Worm (Caenorhabditis elegans): Measurements from ENCODE around the gene clec-168.

Gene clec-168

DNA sequence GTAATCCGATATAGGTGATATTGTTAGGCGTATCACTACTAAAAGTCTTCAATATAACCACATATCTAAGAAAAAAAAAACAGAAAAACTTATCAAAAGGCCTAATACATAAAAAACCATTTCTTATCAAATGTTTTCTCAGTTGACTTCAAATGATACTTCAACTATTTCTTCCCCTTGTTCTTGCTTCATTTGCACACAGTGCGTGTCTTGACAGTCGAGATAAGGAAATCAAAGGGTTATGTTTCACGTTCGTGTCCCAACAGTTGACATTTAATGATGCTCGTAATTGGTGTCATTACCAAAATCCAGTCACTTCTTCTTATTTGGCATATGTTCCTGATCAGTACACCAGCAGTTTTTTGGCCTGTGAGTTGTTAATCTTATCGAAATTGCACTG, 10.0 kb downstream of the clec-168 start, which contains the start of gene clec-170:
Gene clec-170 (plus strand): TSS at position 143 of the 400 bp plus-strand sequence.
- TF ChIP-seq nhr-76 (tag; optimal IDR thresholded peaks at IDR 0.05): no peak
- TF ChIP-seq mls-2 (tag; optimal IDR thresholded peaks at IDR 0.05): no peak
- TF ChIP-seq tbx-8 (GFP tag; optimal IDR thresholded peaks at IDR 0.05): no peak
- no peak for TF ChIP-seq lsy-2 (tag; optimal IDR thresholded peaks at IDR 0.05)
- TF ChIP-seq ceh-83 (GFP tag; optimal IDR thresholded peaks at IDR 0.05): no peak
- no peak for TF ChIP-seq nhr-12 (tag; optimal IDR thresholded peaks at IDR 0.05)
- no peak for TF ChIP-seq lin-13 (tag; optimal IDR thresholded peaks at IDR 0.05)
- TF ChIP-seq pha-4 (tag; optimal IDR thresholded peaks at IDR 0.05): no peak
- TF ChIP-seq sptf-1 (tag; optimal IDR thresholded peaks at IDR 0.05): no peak
- no peak for TF ChIP-seq ham-2 (GFP tag; optimal IDR thresholded peaks at IDR 0.05)
- no peak for TF ChIP-seq drap-1 (GFP tag; optimal IDR thresholded peaks at IDR 0.05)

DNA sequence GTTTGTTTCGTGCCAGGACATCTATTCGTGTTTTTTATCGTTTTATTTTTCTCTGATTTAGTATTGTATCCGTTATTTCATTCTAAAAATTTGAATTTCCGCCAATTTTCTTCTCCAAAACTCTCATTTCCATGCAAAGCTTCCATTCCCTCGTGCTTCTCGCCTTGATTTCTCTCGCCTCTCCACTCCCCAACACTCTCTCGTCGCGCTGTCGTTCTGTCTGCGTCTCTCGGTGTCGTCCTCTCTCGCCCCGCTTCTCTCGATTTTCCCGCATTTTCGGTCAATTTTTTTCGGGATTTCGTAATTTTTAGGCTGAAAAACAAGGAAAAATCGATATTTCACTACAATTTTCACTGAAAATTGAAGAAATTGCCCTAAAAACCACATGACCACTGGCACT, 17.8 kb downstream of the clec-168 start, which contains the start of gene C09E9.1:
Gene C09E9.1 (plus strand): TSS at position 286 of the 400 bp plus-strand sequence.
- TF ChIP-seq sem-2 (GFP tag; optimal IDR thresholded peaks at IDR 0.05): no peak
- no peak for TF ChIP-seq sptf-1 (tag; optimal IDR thresholded peaks at IDR 0.05)
- no peak for TF ChIP-seq elt-3 (tag; optimal IDR thresholded peaks at IDR 0.05)
- TF ChIP-seq bed-3 (GFP tag; optimal IDR thresholded peaks at IDR 0.05): no peak
- TF ChIP-seq ham-2 (GFP tag; optimal IDR thresholded peaks at IDR 0.05): peak; percentile 0
- peak; percentile 26 for TF ChIP-seq lin-13 (tag; optimal IDR thresholded peaks at IDR 0.05)
- no peak for TF ChIP-seq ceh-43 (GFP tag; optimal IDR thresholded peaks at IDR 0.05)
- TF ChIP-seq nhr-237 (tag; optimal IDR thresholded peaks at IDR 0.05): no peak
- no peak for TF ChIP-seq mep-1 (tag; optimal IDR thresholded peaks at IDR 0.05)
- TF ChIP-seq lin-32 (GFP tag; optimal IDR thresholded peaks at IDR 0.05): no peak
- TF ChIP-seq ztf-11 (tag; optimal IDR thresholded peaks at IDR 0.05): no peak
- peak; percentile 51 for TF ChIP-seq unc-120 (tag; optimal IDR thresholded peaks at IDR 0.05; ENCODE audit: poor library complexity, severe bottlenecking)
- no peak for TF ChIP-seq blmp-1 (tag; optimal IDR thresholded peaks at IDR 0.05)
- TF ChIP-seq elt-1 (tag; optimal IDR thresholded peaks at IDR 0.05; ENCODE audit: borderline replicate concordance, insufficient read depth): no peak
- no peak for TF ChIP-seq drap-1 (GFP tag; optimal IDR thresholded peaks at IDR 0.05)
- TF ChIP-seq ces-1 (GFP tag; optimal IDR thresholded peaks at IDR 0.05): peak; percentile 29

- no peak for TF ChIP-seq M03D4.4 (tag; optimal IDR thresholded peaks at IDR 0.05)
- TF ChIP-seq drap-1 (GFP tag; optimal IDR thresholded peaks at IDR 0.05): no peak
These were observed 19.1 kb downstream of the clec-168 start for ce11 chrIV:1275910-1276309.

ce11 chrIV:1277067-1277466, 20.3 kb downstream of the clec-168 start:
- no peak for TF ChIP-seq lin-32 (GFP tag; optimal IDR thresholded peaks at IDR 0.05)
- TF ChIP-seq lsy-2 (tag; optimal IDR thresholded peaks at IDR 0.05): peak; percentile 43

DNA sequence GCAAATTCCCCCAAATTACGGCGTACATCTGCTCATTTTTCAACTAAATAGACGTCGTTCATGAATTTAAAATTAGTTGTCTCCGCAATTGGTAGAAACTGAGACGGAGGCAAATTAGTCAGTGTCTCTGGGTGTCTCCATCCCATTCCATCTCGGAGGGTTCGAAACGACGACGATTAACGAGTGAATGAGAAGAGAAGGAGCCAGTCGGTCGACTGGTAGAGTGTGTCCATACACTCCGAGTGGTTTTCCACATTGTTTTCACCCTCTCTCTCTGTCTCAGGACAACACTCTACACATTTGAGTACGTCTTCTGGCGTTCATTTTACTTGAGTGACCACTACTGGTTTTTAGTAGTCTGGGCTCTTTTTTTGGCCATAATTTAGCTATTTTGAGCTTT, 22.2 kb downstream of the clec-168 start:
- TF ChIP-seq ces-1 (GFP tag; optimal IDR thresholded peaks at IDR 0.05): peak; percentile 45
- no peak for TF ChIP-seq mls-2 (tag; optimal IDR thresholded peaks at IDR 0.05)
- TF ChIP-seq nhr-2 (tag; optimal IDR thresholded peaks at IDR 0.05): no peak
- no peak for TF ChIP-seq ceh-43 (GFP tag; optimal IDR thresholded peaks at IDR 0.05)
- TF ChIP-seq nhr-12 (tag; optimal IDR thresholded peaks at IDR 0.05): no peak
- TF ChIP-seq ceh-83 (GFP tag; optimal IDR thresholded peaks at IDR 0.05): no peak
- TF ChIP-seq sptf-1 (tag; optimal IDR thresholded peaks at IDR 0.05): no peak
- TF ChIP-seq ceh-39 (tag; optimal IDR thresholded peaks at IDR 0.05): no peak
- TF ChIP-seq unc-39 (tag; optimal IDR thresholded peaks at IDR 0.05): no peak
- TF ChIP-seq ztf-11 (tag; optimal IDR thresholded peaks at IDR 0.05): no peak
- TF ChIP-seq cnd-1 (tag; optimal IDR thresholded peaks at IDR 0.05): peak; percentile 21
- TF ChIP-seq zip-8 (tag; optimal IDR thresholded peaks at IDR 0.05): no peak
- TF ChIP-seq pha-4 (tag; optimal IDR thresholded peaks at IDR 0.05): no peak

- TF ChIP-seq mab-5 (tag; optimal IDR thresholded peaks at IDR 0.05) (no peak), sptf-1 (tag; optimal IDR thresholded peaks at IDR 0.05) (no peak), zip-8 (tag; optimal IDR thresholded peaks at IDR 0.05) (no peak), ceh-83 (GFP tag; optimal IDR thresholded peaks at IDR 0.05) (no peak), drap-1 (GFP tag; optimal IDR thresholded peaks at IDR 0.05) (no peak), snpc-4 (tag; optimal IDR thresholded peaks at IDR 0.05) (no peak), unc-62 (GFP tag; optimal IDR thresholded peaks at IDR 0.05) (no peak), ham-2 (GFP tag; optimal IDR thresholded peaks at IDR 0.05) (no peak)
These were observed 28.1 kb downstream of the clec-168 start for ce11 chrIV:1284877-1285276.
